Worm (Caenorhabditis elegans) whole organism, late embryonic: Measurements from ENCODE around the gene nhr-213.

Experiments used
- C38D4.7 ChIP-seq: fragments of 200-800 bp; sonication (Bioruptor generic); optimal IDR thresholded peaks from 2 replicates; lab custom pipeline; 2018; ENCODE audit warnings: mild to moderate bottlenecking, missing genetic modification characterization, moderate library complexity, missing compliant biosample characterization
- ama-1 ChIP-seq: fragments of 150-350 bp; optimal IDR thresholded peaks from 2 replicates; lab custom pipeline; 2014
- ceh-2 ChIP-seq: sonication (generic microtip); optimal IDR thresholded peaks from 2 replicates; lab custom pipeline; 2016; ENCODE audit warnings: missing genotype, missing genetic modification characterization, missing compliant biosample characterization
- elt-2 ChIP-seq: sonication (generic microtip); optimal IDR thresholded peaks from 2 replicates; lab custom pipeline; 2016; ENCODE audit warnings: missing genetic modification reagents, missing genetic modification characterization, missing compliant biosample characterization
- ets-4 ChIP-seq: sonication (generic microtip); optimal IDR thresholded peaks from 2 replicates; lab custom pipeline; 2016; ENCODE audit warnings: missing genetic modification characterization, missing compliant biosample characterization
- hlh-13 ChIP-seq: fragments of 200-800 bp; sonication (Bioruptor generic); optimal IDR thresholded peaks from 2 replicates; lab custom pipeline; 2018; ENCODE audit warnings: mild to moderate bottlenecking, missing genetic modification characterization, missing compliant biosample characterization
- hlh-8 ChIP-seq: sonication (generic microtip); optimal IDR thresholded peaks from 2 replicates; lab custom pipeline; 2016; ENCODE audit warnings: missing genotype, missing genetic modification characterization, missing compliant biosample characterization
- lin-11 ChIP-seq: fragments of 200-800 bp; sonication (Bioruptor generic); optimal IDR thresholded peaks from 2 replicates; lab custom pipeline; 2018; ENCODE audit warnings: mild to moderate bottlenecking, missing genetic modification characterization, missing compliant biosample characterization
- nfya-1 ChIP-seq: sonication (generic microtip); optimal IDR thresholded peaks from 2 replicates; lab custom pipeline; 2017; ENCODE audit warnings: missing genetic modification characterization, mild to moderate bottlenecking, missing compliant biosample characterization, antibody characterized with exemption, moderate library complexity
- nhr-11 ChIP-seq: fragments of 150-350 bp; optimal IDR thresholded peaks from 2 replicates; lab custom pipeline; 2014; ENCODE audit warnings: missing biosample characterization, missing genetic modification characterization
- pag-3 ChIP-seq: sonication (generic microtip); optimal IDR thresholded peaks from 2 replicates; lab custom pipeline; 2016; ENCODE audit warnings: missing compliant biosample characterization, missing genetic modification characterization, borderline replicate concordance
- pha-4 ChIP-seq: fragments of 150-350 bp; optimal IDR thresholded peaks from 2 replicates; lab custom pipeline; 2018; ENCODE audit warnings: missing biosample characterization, missing genetic modification reagents, missing genetic modification characterization
- rnt-1 ChIP-seq: sonication (generic microtip); optimal IDR thresholded peaks from 2 replicates; lab custom pipeline; 2016; ENCODE audit warnings: missing genetic modification characterization, missing compliant biosample characterization
- unc-55 ChIP-seq: sonication (generic microtip); optimal IDR thresholded peaks from 2 replicates; lab custom pipeline; 2017; ENCODE audit warnings: missing biosample characterization, missing genetic modification reagents, missing genetic modification characterization

DNA sequence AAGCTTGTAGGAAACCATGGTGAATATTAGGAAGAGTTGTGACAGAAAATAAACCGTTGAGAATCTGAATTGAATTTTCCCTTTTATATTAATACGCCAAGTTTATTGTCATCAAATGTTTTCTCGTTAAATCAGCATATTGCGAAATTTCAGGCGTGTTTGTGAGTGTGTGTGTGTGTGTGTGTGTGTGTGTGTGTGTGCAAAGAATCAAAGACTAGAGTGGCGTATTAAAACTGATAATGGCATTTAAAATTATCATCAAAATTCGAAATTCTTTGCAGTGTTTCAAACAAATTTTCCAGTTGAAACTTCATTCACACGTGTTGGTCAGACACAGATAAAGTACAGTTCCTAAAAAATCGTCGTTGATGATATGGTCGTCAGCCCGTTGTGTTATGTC lies 19.3 kb upstream of the nhr-213 start, which contains the start of gene gst-38:
- TF ChIP-seq nhr-11 (tag; lab: Kevin White, UChicago) (no peak), elt-2 (no peak), hlh-8 (tag; lab: Kevin White, UChicago) (no peak), pha-4 (tag; lab: Kevin White, UChicago) (no peak), C38D4.7 (no peak), unc-55 (GFP tag; lab: Kevin White, UChicago) (no peak), nfya-1 (tag; lab: Kevin White, UChicago) (no peak), ama-1 (lab: Kevin White, UChicago) (no peak), hlh-13 (no peak), rnt-1 (tag; lab: Kevin White, UChicago) (no peak), ceh-2 (tag; lab: Kevin White, UChicago) (no peak), pag-3 (tag; lab: Kevin White, UChicago) (no peak), lin-11 (tag; lab: Kevin White, UChicago) (no peak), ets-4 (tag; lab: Kevin White, UChicago) (no peak)
